Fruit fly (Drosophila melanogaster) S2 (cell line): ENCODE results near the gene CG34301.

Experiments used
- CG8478 ChIP-seq: fragments of >200 bp; optimal IDR thresholded peaks from 2 replicates; lab custom pipeline; 2018
- CTCF ChIP-seq, 2 experiments: fragments of >200 bp; optimal IDR thresholded peaks; 2 replicates each; lab custom pipeline; 2018

- TF ChIP-seq CTCF (optimal IDR thresholded peaks at IDR 0.05; lab: Kevin White, UChicago), result no peak
- no peak for TF ChIP-seq CG8478
Observed at dm6 chr3R:8801126-8801762, 28.0 kb downstream of the CG34301 start, which contains the start of the genes Pif1A, Pif1B and CCT7.
